Fruit fly (Drosophila melanogaster): ENCODE measurements around the gene Mvb12.

Mvb12 gene

DNA sequence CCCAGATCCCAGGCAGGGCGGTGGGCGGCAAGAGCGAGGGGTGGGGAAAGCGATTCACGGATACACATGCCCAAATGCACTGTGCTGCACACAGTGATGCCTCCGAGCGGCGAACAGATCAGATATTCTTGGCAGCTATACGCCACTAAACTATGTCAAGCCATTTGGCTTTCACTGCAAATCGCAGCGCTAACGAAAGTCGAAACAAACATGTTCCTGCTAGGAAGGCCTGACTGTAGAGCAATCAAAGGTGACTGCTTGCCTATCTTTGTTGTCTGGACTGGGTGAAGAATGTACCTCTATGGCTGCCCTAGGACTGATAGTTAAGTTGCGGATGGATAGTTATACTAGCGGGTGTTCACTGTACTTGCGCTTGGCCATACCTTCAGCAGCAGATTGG, 34.9 kb upstream of the Mvb12 start:
- TF ChIP-seq bab1 (GFP tag; optimal IDR thresholded peaks at IDR 0.05), result no peak
- no peak for TF ChIP-seq CG7045 (GFP tag; optimal IDR thresholded peaks at IDR 0.05)
- no peak for TF ChIP-seq Mnt (GFP tag; optimal IDR thresholded peaks at IDR 0.05)
- no peak for TF ChIP-seq ovo (GFP tag; optimal IDR thresholded peaks at IDR 0.05)
- no peak for TF ChIP-seq cnc (optimal IDR thresholded peaks at IDR 0.05)
- TF ChIP-seq CG14711 (tag; optimal IDR thresholded peaks at IDR 0.05), result no peak
- no peak for TF ChIP-seq Crg-1 (GFP tag; optimal IDR thresholded peaks at IDR 0.05)
- no peak for TF ChIP-seq CG12768 (GFP tag; optimal IDR thresholded peaks at IDR 0.05)
- no peak for TF ChIP-seq kay (GFP tag; ENCODE audit: borderline replicate concordance)
- no peak for TF ChIP-seq tj (GFP tag; optimal IDR thresholded peaks at IDR 0.05)
- TF ChIP-seq pad (GFP tag; optimal IDR thresholded peaks at IDR 0.05), result no peak
- TF ChIP-seq toe (GFP tag; optimal IDR thresholded peaks at IDR 0.05), result no peak
- no peak for TF ChIP-seq CG33017 (tag; optimal IDR thresholded peaks at IDR 0.05)
- TF ChIP-seq cic (GFP tag; optimal IDR thresholded peaks at IDR 0.05), result no peak
- no peak for TF ChIP-seq CG7101 (tag; optimal IDR thresholded peaks at IDR 0.05)
- TF ChIP-seq CG5204 (GFP tag; optimal IDR thresholded peaks at IDR 0.05), result no peak
- no peak for TF ChIP-seq Hr96 (GFP tag; optimal IDR thresholded peaks at IDR 0.05)
- no peak for TF ChIP-seq CG11617 (GFP tag; optimal IDR thresholded peaks at IDR 0.05)
- no peak for TF ChIP-seq Clk (GFP tag; optimal IDR thresholded peaks at IDR 0.05)
- TF ChIP-seq CG1620 (GFP tag; optimal IDR thresholded peaks at IDR 0.05), result no peak

DNA sequence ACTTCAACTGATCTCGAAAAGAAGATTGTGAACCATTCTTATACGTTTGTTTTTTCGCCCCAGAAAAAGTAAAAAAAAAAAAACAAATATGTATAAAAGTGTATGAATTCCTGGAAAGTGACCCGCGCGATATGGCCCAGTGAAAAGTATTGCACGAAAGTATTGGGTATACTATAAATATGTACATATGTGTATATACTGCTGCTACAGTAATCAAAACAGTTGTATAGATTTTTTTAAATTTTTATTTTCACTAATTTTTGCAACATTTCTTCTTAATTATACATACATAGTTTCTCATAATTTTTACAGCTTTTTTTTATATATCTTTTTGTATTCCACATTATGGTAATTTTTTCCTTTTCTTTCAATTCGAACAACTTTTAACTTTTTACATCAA, 29.1 kb upstream of the Mvb12 start, which contains the start of gene CG43133:
TSS of gene CG43133 (minus strand) at position 11 of the 400 bp plus-strand sequence.
- TF ChIP-seq toe (GFP tag; optimal IDR thresholded peaks at IDR 0.05) (no peak), kay (GFP tag; ENCODE audit: borderline replicate concordance) (no peak), Hr96 (GFP tag; optimal IDR thresholded peaks at IDR 0.05) (no peak), pad (GFP tag; optimal IDR thresholded peaks at IDR 0.05) (no peak), ovo (GFP tag; optimal IDR thresholded peaks at IDR 0.05) (no peak), Crg-1 (GFP tag; optimal IDR thresholded peaks at IDR 0.05) (no peak), CG12768 (GFP tag; optimal IDR thresholded peaks at IDR 0.05) (no peak), cic (GFP tag; optimal IDR thresholded peaks at IDR 0.05) (no peak), bab1 (GFP tag; optimal IDR thresholded peaks at IDR 0.05) (no peak), CG5204 (GFP tag; optimal IDR thresholded peaks at IDR 0.05) (no peak), tj (GFP tag; optimal IDR thresholded peaks at IDR 0.05) (no peak), Clk (GFP tag; optimal IDR thresholded peaks at IDR 0.05) (no peak), CG11617 (GFP tag; optimal IDR thresholded peaks at IDR 0.05) (no peak), cnc (optimal IDR thresholded peaks at IDR 0.05) (no peak), CG14711 (tag; optimal IDR thresholded peaks at IDR 0.05) (no peak), CG1620 (GFP tag; optimal IDR thresholded peaks at IDR 0.05) (no peak), CG33017 (tag; optimal IDR thresholded peaks at IDR 0.05) (no peak)

DNA sequence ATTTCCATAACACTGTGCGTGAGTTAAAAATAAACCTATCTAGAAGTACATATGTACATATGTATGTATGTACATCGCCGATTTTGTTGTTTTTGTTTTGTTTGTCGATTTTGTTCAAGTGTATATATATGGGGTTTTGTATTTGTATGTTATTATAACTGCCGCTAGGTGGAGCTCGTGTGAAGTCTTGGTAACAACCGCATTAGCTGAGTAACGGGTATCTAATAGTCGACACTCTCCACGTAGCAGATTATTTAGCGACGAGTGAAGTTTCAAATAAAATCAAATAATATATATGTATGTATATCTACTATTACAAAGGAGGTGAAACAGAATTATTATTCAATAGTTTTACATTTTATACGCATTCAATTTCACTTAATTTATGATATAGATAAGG, 28.2 kb upstream of the Mvb12 start:
- no peak for TF ChIP-seq CG14711 (tag; optimal IDR thresholded peaks at IDR 0.05)
- TF ChIP-seq Hr96 (GFP tag; optimal IDR thresholded peaks at IDR 0.05), result no peak
- no peak for TF ChIP-seq CG12768 (GFP tag; optimal IDR thresholded peaks at IDR 0.05)
- no peak for TF ChIP-seq CG33017 (tag; optimal IDR thresholded peaks at IDR 0.05)
- TF ChIP-seq CG1620 (GFP tag; optimal IDR thresholded peaks at IDR 0.05), result no peak
- TF ChIP-seq CG11617 (GFP tag; optimal IDR thresholded peaks at IDR 0.05), result no peak
- no peak for TF ChIP-seq cic (GFP tag; optimal IDR thresholded peaks at IDR 0.05)
- TF ChIP-seq cnc (optimal IDR thresholded peaks at IDR 0.05), result no peak
- no peak for TF ChIP-seq pad (GFP tag; optimal IDR thresholded peaks at IDR 0.05)
- no peak for TF ChIP-seq ovo (GFP tag; optimal IDR thresholded peaks at IDR 0.05)
- TF ChIP-seq CG7101 (tag; optimal IDR thresholded peaks at IDR 0.05), result no peak
- TF ChIP-seq tj (GFP tag; optimal IDR thresholded peaks at IDR 0.05), result no peak

DNA sequence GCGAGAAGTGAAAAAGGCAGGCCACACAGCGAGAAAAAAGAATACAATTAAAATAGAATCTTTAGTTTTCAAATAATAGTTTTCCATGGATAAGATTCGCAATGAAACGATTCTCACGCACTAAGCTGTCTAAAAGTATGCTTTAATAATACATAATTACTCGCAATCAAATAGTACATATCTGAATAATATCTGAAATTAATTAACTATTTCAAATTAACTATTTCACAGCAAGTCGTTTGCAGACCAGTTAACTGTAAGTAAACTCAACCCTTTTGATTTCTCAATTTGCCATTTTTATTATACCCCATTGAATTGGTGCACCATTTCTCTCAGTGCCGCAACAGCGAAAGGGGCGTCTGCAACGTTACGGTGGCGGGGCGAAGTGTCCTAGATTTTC, 24.4 kb upstream of the Mvb12 start:
- TF ChIP-seq Clk (GFP tag; optimal IDR thresholded peaks at IDR 0.05) (no peak), toe (GFP tag; optimal IDR thresholded peaks at IDR 0.05) (no peak), Mnt (GFP tag; optimal IDR thresholded peaks at IDR 0.05) (no peak), CG7045 (GFP tag; optimal IDR thresholded peaks at IDR 0.05) (no peak), CG11617 (GFP tag; optimal IDR thresholded peaks at IDR 0.05) (no peak), CG5204 (GFP tag; optimal IDR thresholded peaks at IDR 0.05) (no peak), cic (GFP tag; optimal IDR thresholded peaks at IDR 0.05) (no peak), CG14711 (tag; optimal IDR thresholded peaks at IDR 0.05) (no peak), CG33017 (tag; optimal IDR thresholded peaks at IDR 0.05) (no peak), bab1 (GFP tag; optimal IDR thresholded peaks at IDR 0.05) (no peak)

DNA sequence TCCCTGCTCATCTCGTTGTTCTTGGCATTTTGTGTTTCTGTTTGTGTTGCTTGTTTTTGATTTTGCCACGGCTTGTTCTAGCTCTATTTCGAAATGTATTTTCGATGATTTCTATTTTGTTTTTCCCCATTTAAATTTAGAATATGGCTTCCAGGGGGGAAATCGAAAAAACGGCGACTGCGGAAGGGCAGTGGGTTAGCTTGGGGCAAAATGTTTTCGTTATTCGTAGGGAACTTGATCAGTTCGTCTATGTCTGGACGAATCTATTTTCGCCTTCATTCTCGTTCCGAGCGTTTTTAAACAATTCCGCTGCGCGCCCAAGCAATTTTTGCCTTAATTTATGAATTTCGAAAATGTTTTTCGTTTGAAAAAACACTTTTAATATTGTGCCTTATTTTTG, 17.4 kb upstream of the Mvb12 start:
- TF ChIP-seq pad (GFP tag; optimal IDR thresholded peaks at IDR 0.05), result no peak
- no peak for TF ChIP-seq CG14711 (tag; optimal IDR thresholded peaks at IDR 0.05)
- no peak for TF ChIP-seq CG5204 (GFP tag; optimal IDR thresholded peaks at IDR 0.05)
- no peak for TF ChIP-seq Crg-1 (GFP tag; optimal IDR thresholded peaks at IDR 0.05)
- TF ChIP-seq cnc (optimal IDR thresholded peaks at IDR 0.05), result no peak
- TF ChIP-seq CG7045 (GFP tag; optimal IDR thresholded peaks at IDR 0.05), result no peak
- TF ChIP-seq Clk (GFP tag; optimal IDR thresholded peaks at IDR 0.05), result no peak
- no peak for TF ChIP-seq CG12768 (GFP tag; optimal IDR thresholded peaks at IDR 0.05)
- no peak for TF ChIP-seq CG33017 (tag; optimal IDR thresholded peaks at IDR 0.05)
- no peak for TF ChIP-seq Mnt (GFP tag; optimal IDR thresholded peaks at IDR 0.05)
- no peak for TF ChIP-seq kay (GFP tag; ENCODE audit: borderline replicate concordance)
- no peak for TF ChIP-seq bab1 (GFP tag; optimal IDR thresholded peaks at IDR 0.05)
- no peak for TF ChIP-seq cic (GFP tag; optimal IDR thresholded peaks at IDR 0.05)
- no peak for TF ChIP-seq CG7101 (tag; optimal IDR thresholded peaks at IDR 0.05)

DNA sequence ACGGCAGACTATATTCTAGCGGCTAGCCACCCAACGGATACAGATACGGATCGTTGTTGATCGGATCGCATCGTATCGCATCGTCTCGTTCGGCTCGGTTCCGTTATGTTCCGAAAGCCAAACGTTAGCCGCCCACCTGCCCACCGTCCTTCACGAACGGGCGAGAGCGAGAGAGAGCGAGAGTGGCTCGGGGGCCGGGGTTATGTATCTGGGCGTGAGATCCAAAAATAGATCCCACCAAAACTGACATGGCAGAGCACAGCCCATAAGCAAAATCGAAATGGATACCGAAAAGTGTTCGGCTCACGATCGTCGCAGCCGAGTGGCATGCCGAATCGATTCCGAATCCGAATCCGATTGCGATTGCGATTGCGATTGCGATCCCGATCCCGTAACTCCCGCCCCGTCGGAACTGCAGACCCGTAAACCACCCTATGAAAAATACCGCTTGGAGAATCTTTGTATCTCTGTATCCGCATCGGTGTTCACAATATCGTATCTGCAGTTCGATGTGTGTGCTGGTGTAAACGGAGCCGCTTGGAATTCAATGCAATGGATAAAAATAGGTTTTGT, 15.8 kb upstream of the Mvb12 start, which contains the start of gene wupA:
TSS of gene wupA (minus strand) at position 112 of the 573 bp plus-strand sequence.
- peak; percentile 9 for TF ChIP-seq kay (GFP tag; ENCODE audit: borderline replicate concordance)
- no peak for TF ChIP-seq cnc (optimal IDR thresholded peaks at IDR 0.05)
